Fruit fly (Drosophila melanogaster) whole organism, adult: ENCODE measurements around the gene CG15056.

Experiments
- CG11617 ChIP-seq: fragments of 200-800 bp; sonication (Bioruptor generic); optimal IDR thresholded peaks from 2 replicates; lab custom pipeline; 2017; ENCODE audit warnings: mild to moderate bottlenecking, missing biosample characterization, missing genetic modification reagents, missing genetic modification characterization
- CG12768 ChIP-seq: fragments of 200-800 bp; sonication (Bioruptor generic); optimal IDR thresholded peaks from 2 replicates; lab custom pipeline; 2017; ENCODE audit warnings: missing biosample characterization, missing genetic modification characterization, mild to moderate bottlenecking, moderate library complexity, missing genetic modification reagents
- CG14711 ChIP-seq: fragments of 200-800 bp; sonication (Bioruptor generic); optimal IDR thresholded peaks from 2 replicates; lab custom pipeline; 2018; ENCODE audit warnings: missing biosample characterization, mild to moderate bottlenecking, missing genetic modification characterization, moderate library complexity
- CG1620 ChIP-seq: fragments of 200-800 bp; sonication (Bioruptor generic); optimal IDR thresholded peaks from 2 replicates; lab custom pipeline; 2016; ENCODE audit warnings: missing biosample characterization, missing genetic modification characterization
- CG33017 ChIP-seq: fragments of 200-800 bp; sonication (Bioruptor generic); optimal IDR thresholded peaks from 2 replicates; lab custom pipeline; 2018; ENCODE audit warnings: missing biosample characterization, mild to moderate bottlenecking, missing genetic modification characterization, moderate library complexity
- CG5204 ChIP-seq: fragments of 200-800 bp; sonication (Bioruptor generic); optimal IDR thresholded peaks from 2 replicates; lab custom pipeline; 2016; ENCODE audit warnings: missing biosample characterization, missing genetic modification characterization
- CG7045 ChIP-seq: fragments of 200-800 bp; sonication (Bioruptor generic); optimal IDR thresholded peaks from 2 replicates; lab custom pipeline; 2017; ENCODE audit warnings: missing biosample characterization, mild to moderate bottlenecking, missing genetic modification characterization
- CG7101 ChIP-seq: fragments of 200-800 bp; sonication (Bioruptor generic); optimal IDR thresholded peaks from 2 replicates; lab custom pipeline; 2018; ENCODE audit warnings: missing biosample characterization, mild to moderate bottlenecking, missing genetic modification characterization, moderate library complexity
- Clk ChIP-seq: fragments of 200-800 bp; sonication (Bioruptor generic); optimal IDR thresholded peaks from 2 replicates; lab custom pipeline; 2017; ENCODE audit warnings: missing biosample characterization, missing genetic modification characterization
- Crg-1 ChIP-seq: fragments of 200-800 bp; sonication (Bioruptor generic); optimal IDR thresholded peaks from 2 replicates; lab custom pipeline; 2016; ENCODE audit warnings: missing biosample characterization, missing genetic modification characterization
- Hr96 ChIP-seq: fragments of 200-800 bp; sonication (Bioruptor generic); optimal IDR thresholded peaks from 2 replicates; lab custom pipeline; 2016; ENCODE audit warnings: missing biosample characterization, missing genetic modification characterization
- Mnt ChIP-seq: fragments of 200-800 bp; sonication (Bioruptor generic); optimal IDR thresholded peaks from 2 replicates; lab custom pipeline; 2016; ENCODE audit warnings: missing biosample characterization, mild to moderate bottlenecking, missing genetic modification characterization
- bab1 ChIP-seq: fragments of 200-800 bp; sonication (Bioruptor generic); optimal IDR thresholded peaks from 3 replicates; lab custom pipeline; 2019; ENCODE audit warnings: missing biosample characterization, mild to moderate bottlenecking, missing genetic modification characterization, moderate library complexity
- cic ChIP-seq: fragments of 200-800 bp; sonication (Bioruptor generic); optimal IDR thresholded peaks from 2 replicates; lab custom pipeline; 2017; ENCODE audit warnings: missing biosample characterization, mild to moderate bottlenecking, missing genetic modification characterization, moderate library complexity
- cnc ChIP-seq, 2 experiments: fragments of >200 bp; optimal IDR thresholded peaks; 2 replicates each; lab custom pipeline; 2017
- kay ChIP-seq: fragments of 200-800 bp; sonication (Bioruptor generic); peaks from one replicate; lab custom pipeline; 2016; ENCODE audit warnings: missing biosample characterization, missing genetic modification characterization, borderline replicate concordance
- ovo ChIP-seq: fragments of 200-800 bp; sonication (Bioruptor generic); optimal IDR thresholded peaks from 2 replicates; lab custom pipeline; 2016; ENCODE audit warnings: missing biosample characterization, missing genetic modification characterization
- pad ChIP-seq: fragments of 200-800 bp; sonication (Bioruptor generic); optimal IDR thresholded peaks from 3 replicates; lab custom pipeline; 2017; ENCODE audit warnings: missing biosample characterization, missing genetic modification characterization, mild to moderate bottlenecking, moderate library complexity, missing genetic modification reagents
- tj ChIP-seq: fragments of 200-800 bp; sonication (Bioruptor generic); optimal IDR thresholded peaks from 3 replicates; lab custom pipeline; 2017; ENCODE audit warnings: missing biosample characterization, mild to moderate bottlenecking, missing genetic modification characterization, moderate library complexity
- toe ChIP-seq: fragments of 200-800 bp; sonication (Bioruptor generic); optimal IDR thresholded peaks from 2 replicates; lab custom pipeline; 2016; ENCODE audit warnings: missing biosample characterization, missing genetic modification characterization

The CG15056 gene

dm6 chrX:18405567-18406059 is 9.6 kb upstream of the CG15056 start:
- no peak for TF ChIP-seq bab1 (GFP tag; lab: Kevin White, UChicago)
- peak; percentile 46 for TF ChIP-seq CG33017 (tag; lab: Kevin White, UChicago)
- TF ChIP-seq CG1620, result no peak
- no peak for TF ChIP-seq cic
- TF ChIP-seq CG12768 (GFP tag; lab: Kevin White, UChicago), result no peak
- TF ChIP-seq CG7101 (tag; lab: Kevin White, UChicago), result peak; percentile 17
- TF ChIP-seq tj (GFP tag; lab: Kevin White, UChicago), result no peak
- TF ChIP-seq kay (GFP tag; lab: Kevin White, UChicago), result no peak
- TF ChIP-seq cnc (optimal IDR thresholded peaks at IDR 0.05; lab: Kevin White, UChicago), result no peak
- no peak for TF ChIP-seq CG5204 (GFP tag; lab: Kevin White, UChicago)
- peak; percentile 57 for TF ChIP-seq CG14711
- no peak for TF ChIP-seq pad (GFP tag; lab: Kevin White, UChicago)
- no peak for TF ChIP-seq Clk
- TF ChIP-seq Hr96 (GFP tag; lab: Kevin White, UChicago), result peak; percentile 32
- TF ChIP-seq toe (GFP tag; lab: Kevin White, UChicago), result peak; percentile 28
- TF ChIP-seq Crg-1, result no peak
- no peak for TF ChIP-seq ovo (GFP tag; lab: Kevin White, UChicago)
- TF ChIP-seq Mnt (GFP tag; lab: Kevin White, UChicago), result no peak
- TF ChIP-seq CG7045 (GFP tag; lab: Kevin White, UChicago), result peak; percentile 31
- TF ChIP-seq CG11617 (GFP tag; lab: Kevin White, UChicago), result peak; percentile 7

- peak; percentile 54 for TF ChIP-seq CG11617 (GFP tag; lab: Kevin White, UChicago)
- peak; percentile 99 for TF ChIP-seq tj (GFP tag; lab: Kevin White, UChicago)
- no peak for TF ChIP-seq CG33017 (tag; lab: Kevin White, UChicago)
- TF ChIP-seq cnc (optimal IDR thresholded peaks at IDR 0.05; lab: Kevin White, UChicago), result no peak
- TF ChIP-seq pad (GFP tag; lab: Kevin White, UChicago), result peak; percentile 20
- TF ChIP-seq Crg-1, result no peak
- no peak for TF ChIP-seq Hr96 (GFP tag; lab: Kevin White, UChicago)
- peak; percentile 10 for TF ChIP-seq CG14711
- no peak for TF ChIP-seq CG7101 (tag; lab: Kevin White, UChicago)
- TF ChIP-seq CG12768 (GFP tag; lab: Kevin White, UChicago), result peak; percentile 19
- TF ChIP-seq cic, result peak; percentile 70
- no peak for TF ChIP-seq ovo (GFP tag; lab: Kevin White, UChicago)
- no peak for TF ChIP-seq toe (GFP tag; lab: Kevin White, UChicago)
- peak; percentile 15 for TF ChIP-seq bab1 (GFP tag; lab: Kevin White, UChicago)
- TF ChIP-seq Mnt (GFP tag; lab: Kevin White, UChicago), result peak; percentile 7
- TF ChIP-seq kay (GFP tag; lab: Kevin White, UChicago), result peak; percentile 53
- no peak for TF ChIP-seq Clk
- no peak for TF ChIP-seq CG5204 (GFP tag; lab: Kevin White, UChicago)
- TF ChIP-seq CG7045 (GFP tag; lab: Kevin White, UChicago), result peak; percentile 26
- no peak for TF ChIP-seq CG1620
These were observed 8.4 kb upstream of the CG15056 start for dm6 chrX:18406593-18407393.

dm6 chrX:18407394-18407721 is 7.9 kb upstream of the CG15056 start:
- TF ChIP-seq CG1620 (no peak), kay (GFP tag; lab: Kevin White, UChicago) (no peak), Mnt (GFP tag; lab: Kevin White, UChicago) (no peak), CG14711 (peak; percentile 76), CG5204 (GFP tag; lab: Kevin White, UChicago) (no peak), tj (GFP tag; lab: Kevin White, UChicago) (no peak), ovo (GFP tag; lab: Kevin White, UChicago) (no peak), cnc (optimal IDR thresholded peaks at IDR 0.05; lab: Kevin White, UChicago) (no peak), CG12768 (GFP tag; lab: Kevin White, UChicago) (no peak), Clk (no peak), CG33017 (tag; lab: Kevin White, UChicago) (peak; percentile 35), toe (GFP tag; lab: Kevin White, UChicago) (no peak), CG11617 (GFP tag; lab: Kevin White, UChicago) (no peak), cic (no peak), bab1 (GFP tag; lab: Kevin White, UChicago) (peak; percentile 25), pad (GFP tag; lab: Kevin White, UChicago) (peak; percentile 19), Crg-1 (no peak), CG7045 (GFP tag; lab: Kevin White, UChicago) (no peak), CG7101 (tag; lab: Kevin White, UChicago) (peak; percentile 59), Hr96 (GFP tag; lab: Kevin White, UChicago) (peak; percentile 30)

dm6 chrX:18409449-18409848 is 5.8 kb upstream of the CG15056 start:
- no peak for TF ChIP-seq CG1620
- no peak for TF ChIP-seq CG7101 (tag; lab: Kevin White, UChicago)
- TF ChIP-seq CG11617 (GFP tag; lab: Kevin White, UChicago), result no peak
- TF ChIP-seq cic, result no peak
- TF ChIP-seq tj (GFP tag; lab: Kevin White, UChicago), result peak; percentile 92
- TF ChIP-seq toe (GFP tag; lab: Kevin White, UChicago), result no peak
- no peak for TF ChIP-seq CG5204 (GFP tag; lab: Kevin White, UChicago)

dm6 chrX:18409938-18410337 is 5.3 kb upstream of the CG15056 start, which contains the start of gene Nt5b:
Gene Nt5b, minus strand, starts transcription at chrX:18410144.
- no peak for TF ChIP-seq CG12768 (GFP tag; lab: Kevin White, UChicago)
- no peak for TF ChIP-seq ovo (GFP tag; lab: Kevin White, UChicago)
- TF ChIP-seq bab1 (GFP tag; lab: Kevin White, UChicago), result no peak
- TF ChIP-seq CG5204 (GFP tag; lab: Kevin White, UChicago), result no peak
- TF ChIP-seq toe (GFP tag; lab: Kevin White, UChicago), result no peak
- no peak for TF ChIP-seq Mnt (GFP tag; lab: Kevin White, UChicago)
- TF ChIP-seq tj (GFP tag; lab: Kevin White, UChicago), result no peak
- TF ChIP-seq CG14711, result no peak
